Worm (Caenorhabditis elegans): ENCODE measurements around the gene bus-12.

DNA sequence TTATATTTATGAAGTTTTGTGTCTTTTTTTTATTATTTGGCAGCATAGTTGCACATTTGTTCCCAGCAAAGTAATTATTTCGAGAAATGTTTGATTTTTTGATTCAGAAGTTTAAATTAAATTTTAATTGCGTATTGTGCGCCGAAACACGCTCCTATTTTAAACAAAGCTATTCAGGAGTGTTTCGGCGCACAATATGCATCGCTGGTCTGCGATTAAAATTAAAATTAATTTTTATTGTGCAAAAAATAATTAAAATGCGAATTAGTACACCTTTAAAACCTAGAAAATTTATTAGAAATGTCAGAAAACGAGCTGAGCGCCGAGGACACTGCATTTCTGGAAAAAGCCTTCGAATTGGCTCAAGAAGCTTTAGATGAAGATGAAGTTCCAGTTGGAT is 12.6 kb upstream of the bus-12 start, which contains the start of gene JC8.4:
- TF ChIP-seq blmp-1 (tag; optimal IDR thresholded peaks at IDR 0.05), result no peak
- TF ChIP-seq unc-39 (tag; optimal IDR thresholded peaks at IDR 0.05), result no peak
- no peak for TF ChIP-seq snpc-4 (tag; optimal IDR thresholded peaks at IDR 0.05)
- TF ChIP-seq nhr-28 (tag; optimal IDR thresholded peaks at IDR 0.05), result no peak
- TF ChIP-seq unc-62 (GFP tag; optimal IDR thresholded peaks at IDR 0.05), result no peak
- no peak for TF ChIP-seq elt-1 (tag; optimal IDR thresholded peaks at IDR 0.05; ENCODE audit: borderline replicate concordance, insufficient read depth)
- TF ChIP-seq nhr-237 (tag; optimal IDR thresholded peaks at IDR 0.05), result no peak
- no peak for TF ChIP-seq ztf-11 (tag; optimal IDR thresholded peaks at IDR 0.05)
- no peak for TF ChIP-seq ceh-83 (GFP tag; optimal IDR thresholded peaks at IDR 0.05)
- no peak for TF ChIP-seq lsy-2 (tag; optimal IDR thresholded peaks at IDR 0.05)
- TF ChIP-seq lin-13 (tag; optimal IDR thresholded peaks at IDR 0.05), result no peak
- no peak for TF ChIP-seq tbx-8 (GFP tag; optimal IDR thresholded peaks at IDR 0.05)
- no peak for TF ChIP-seq hlh-1 (tag; optimal IDR thresholded peaks at IDR 0.05)
- TF ChIP-seq sem-2 (GFP tag; optimal IDR thresholded peaks at IDR 0.05), result no peak

Measured in whole organism, mixed stage, embryonic.